Fruit fly (Drosophila melanogaster): Measurements from ENCODE around the gene hth.

dm6 chr3R:10520287-10521008 is 118.9 kb downstream of the hth start:
- TF ChIP-seq CG32121 (GFP tag; IDR thresholded peaks at IDR 0.05) (no peak), CG9948 (tag; optimal IDR thresholded peaks at IDR 0.05) (no peak)

Data from whole organism, pupa.